Fruit fly (Drosophila melanogaster): ENCODE data around the gene CG14949.

Gene CG14949

dm6 chr3L:2631406-2631805, 11.8 kb downstream of the CG14949 start, which contains the start of the genes CG42245 and MEP-1:
CG42245 (plus strand) TSS chr3L:2631715.
MEP-1 (plus strand) TSS chr3L:2631715.
- TF ChIP-seq CG5204 (GFP tag; optimal IDR thresholded peaks at IDR 0.05) (peak; percentile 61), cic (GFP tag; optimal IDR thresholded peaks at IDR 0.05) (no peak), Hr96 (GFP tag; optimal IDR thresholded peaks at IDR 0.05) (peak; percentile 65), ovo (GFP tag; optimal IDR thresholded peaks at IDR 0.05) (peak; percentile 24), tj (GFP tag; optimal IDR thresholded peaks at IDR 0.05) (no peak), Clk (GFP tag; optimal IDR thresholded peaks at IDR 0.05) (peak; percentile 37), kay (GFP tag; ENCODE audit: borderline replicate concordance) (no peak), CG7045 (GFP tag; optimal IDR thresholded peaks at IDR 0.05) (peak; percentile 45), bab1 (GFP tag; optimal IDR thresholded peaks at IDR 0.05) (peak; percentile 22), CG33017 (tag; optimal IDR thresholded peaks at IDR 0.05) (peak; percentile 59), Crg-1 (GFP tag; optimal IDR thresholded peaks at IDR 0.05) (peak; percentile 53), pad (GFP tag; optimal IDR thresholded peaks at IDR 0.05) (peak; percentile 52), toe (GFP tag; optimal IDR thresholded peaks at IDR 0.05) (peak; percentile 78), cnc (optimal IDR thresholded peaks at IDR 0.05) (no peak), CG7101 (tag; optimal IDR thresholded peaks at IDR 0.05) (peak; percentile 67), CG12768 (GFP tag; optimal IDR thresholded peaks at IDR 0.05) (peak; percentile 17), CG1620 (GFP tag; optimal IDR thresholded peaks at IDR 0.05) (peak; percentile 70), CG14711 (tag; optimal IDR thresholded peaks at IDR 0.05) (peak; percentile 64), Mnt (GFP tag; optimal IDR thresholded peaks at IDR 0.05) (peak; percentile 66), CG11617 (GFP tag; optimal IDR thresholded peaks at IDR 0.05) (peak; percentile 51)

- TF ChIP-seq CG7101 (tag; optimal IDR thresholded peaks at IDR 0.05) (no peak), tj (GFP tag; optimal IDR thresholded peaks at IDR 0.05) (no peak), CG11617 (GFP tag; optimal IDR thresholded peaks at IDR 0.05) (no peak), CG14711 (tag; optimal IDR thresholded peaks at IDR 0.05) (no peak), kay (GFP tag; ENCODE audit: borderline replicate concordance) (no peak), CG1620 (GFP tag; optimal IDR thresholded peaks at IDR 0.05) (no peak), CG33017 (tag; optimal IDR thresholded peaks at IDR 0.05) (no peak)
Measured at dm6 chr3L:2629964-2630363, 13.3 kb downstream of the CG14949 start, which contains the start of gene Pxn. Pxn (minus strand) TSS chr3L:2630064.

dm6 chr3L:2614222-2614621, 29.0 kb downstream of the CG14949 start:
- TF ChIP-seq Clk (GFP tag; optimal IDR thresholded peaks at IDR 0.05) (no peak), cnc (optimal IDR thresholded peaks at IDR 0.05) (no peak), CG5204 (GFP tag; optimal IDR thresholded peaks at IDR 0.05) (no peak), CG7045 (GFP tag; optimal IDR thresholded peaks at IDR 0.05) (no peak), CG11617 (GFP tag; optimal IDR thresholded peaks at IDR 0.05) (no peak), ovo (GFP tag; optimal IDR thresholded peaks at IDR 0.05) (no peak), CG1620 (GFP tag; optimal IDR thresholded peaks at IDR 0.05) (no peak), CG33017 (tag; optimal IDR thresholded peaks at IDR 0.05) (no peak), cic (GFP tag; optimal IDR thresholded peaks at IDR 0.05) (no peak), Hr96 (GFP tag; optimal IDR thresholded peaks at IDR 0.05) (no peak), bab1 (GFP tag; optimal IDR thresholded peaks at IDR 0.05) (no peak), kay (GFP tag; ENCODE audit: borderline replicate concordance) (no peak), Mnt (GFP tag; optimal IDR thresholded peaks at IDR 0.05) (no peak), CG14711 (tag; optimal IDR thresholded peaks at IDR 0.05) (no peak), Crg-1 (GFP tag; optimal IDR thresholded peaks at IDR 0.05) (no peak), pad (GFP tag; optimal IDR thresholded peaks at IDR 0.05) (no peak), CG12768 (GFP tag; optimal IDR thresholded peaks at IDR 0.05) (no peak), toe (GFP tag; optimal IDR thresholded peaks at IDR 0.05) (no peak), tj (GFP tag; optimal IDR thresholded peaks at IDR 0.05) (no peak)

- TF ChIP-seq bab1 (GFP tag; optimal IDR thresholded peaks at IDR 0.05) (no peak), kay (GFP tag; ENCODE audit: borderline replicate concordance) (no peak), Crg-1 (GFP tag; optimal IDR thresholded peaks at IDR 0.05) (no peak), pad (GFP tag; optimal IDR thresholded peaks at IDR 0.05) (no peak), Hr96 (GFP tag; optimal IDR thresholded peaks at IDR 0.05) (no peak), tj (GFP tag; optimal IDR thresholded peaks at IDR 0.05) (no peak), CG7101 (tag; optimal IDR thresholded peaks at IDR 0.05) (no peak), cic (GFP tag; optimal IDR thresholded peaks at IDR 0.05) (no peak), ovo (GFP tag; optimal IDR thresholded peaks at IDR 0.05) (no peak), CG5204 (GFP tag; optimal IDR thresholded peaks at IDR 0.05) (no peak), toe (GFP tag; optimal IDR thresholded peaks at IDR 0.05) (no peak), Clk (GFP tag; optimal IDR thresholded peaks at IDR 0.05) (no peak), CG33017 (tag; optimal IDR thresholded peaks at IDR 0.05) (no peak), CG7045 (GFP tag; optimal IDR thresholded peaks at IDR 0.05) (no peak)
Measured at dm6 chr3L:2608825-2609224, 34.4 kb downstream of the CG14949 start.

- TF ChIP-seq tj (GFP tag; optimal IDR thresholded peaks at IDR 0.05) = no peak
- peak; percentile 26 for TF ChIP-seq kay (GFP tag; ENCODE audit: borderline replicate concordance)
Measured at dm6 chr3L:2600144-2600543, 43.1 kb downstream of the CG14949 start, which contains the start of gene CG16986. CG16986 (plus strand) TSS chr3L:2600331.

- TF ChIP-seq CG14711 (tag; optimal IDR thresholded peaks at IDR 0.05) = peak; percentile 0
- TF ChIP-seq CG12768 (GFP tag; optimal IDR thresholded peaks at IDR 0.05) = peak; percentile 53
- TF ChIP-seq pad (GFP tag; optimal IDR thresholded peaks at IDR 0.05) = no peak
- TF ChIP-seq kay (GFP tag; ENCODE audit: borderline replicate concordance) = no peak
- TF ChIP-seq CG11617 (GFP tag; optimal IDR thresholded peaks at IDR 0.05) = peak; percentile 13
- TF ChIP-seq Hr96 (GFP tag; optimal IDR thresholded peaks at IDR 0.05) = no peak
- peak; percentile 4 for TF ChIP-seq bab1 (GFP tag; optimal IDR thresholded peaks at IDR 0.05)
- no peak for TF ChIP-seq cnc (optimal IDR thresholded peaks at IDR 0.05)
- peak; percentile 84 for TF ChIP-seq Mnt (GFP tag; optimal IDR thresholded peaks at IDR 0.05)
- peak; percentile 98 for TF ChIP-seq cic (GFP tag; optimal IDR thresholded peaks at IDR 0.05)
- TF ChIP-seq toe (GFP tag; optimal IDR thresholded peaks at IDR 0.05) = peak; percentile 28
- no peak for TF ChIP-seq CG5204 (GFP tag; optimal IDR thresholded peaks at IDR 0.05)
- no peak for TF ChIP-seq CG7101 (tag; optimal IDR thresholded peaks at IDR 0.05)
- TF ChIP-seq Crg-1 (GFP tag; optimal IDR thresholded peaks at IDR 0.05) = no peak
- TF ChIP-seq CG7045 (GFP tag; optimal IDR thresholded peaks at IDR 0.05) = no peak
- no peak for TF ChIP-seq Clk (GFP tag; optimal IDR thresholded peaks at IDR 0.05)
- peak; percentile 11 for TF ChIP-seq tj (GFP tag; optimal IDR thresholded peaks at IDR 0.05)
- TF ChIP-seq CG33017 (tag; optimal IDR thresholded peaks at IDR 0.05) = peak; percentile 9
- TF ChIP-seq CG1620 (GFP tag; optimal IDR thresholded peaks at IDR 0.05) = peak; percentile 29
- no peak for TF ChIP-seq ovo (GFP tag; optimal IDR thresholded peaks at IDR 0.05)
Measured at dm6 chr3L:2599214-2599730, 44.0 kb downstream of the CG14949 start, which contains the start of the genes CG16985 and CG12182. CG16985 (plus strand) TSS chr3L:2599297. CG12182 (minus strand) TSS chr3L:2599579.

Data from whole organism, adult.